Fruit fly (Drosophila melanogaster): ENCODE measurements around the gene dac.
A peak's percentile ranks its signal among the peaks of the same experiment; 100 is the strongest.

The dac gene

DNA sequence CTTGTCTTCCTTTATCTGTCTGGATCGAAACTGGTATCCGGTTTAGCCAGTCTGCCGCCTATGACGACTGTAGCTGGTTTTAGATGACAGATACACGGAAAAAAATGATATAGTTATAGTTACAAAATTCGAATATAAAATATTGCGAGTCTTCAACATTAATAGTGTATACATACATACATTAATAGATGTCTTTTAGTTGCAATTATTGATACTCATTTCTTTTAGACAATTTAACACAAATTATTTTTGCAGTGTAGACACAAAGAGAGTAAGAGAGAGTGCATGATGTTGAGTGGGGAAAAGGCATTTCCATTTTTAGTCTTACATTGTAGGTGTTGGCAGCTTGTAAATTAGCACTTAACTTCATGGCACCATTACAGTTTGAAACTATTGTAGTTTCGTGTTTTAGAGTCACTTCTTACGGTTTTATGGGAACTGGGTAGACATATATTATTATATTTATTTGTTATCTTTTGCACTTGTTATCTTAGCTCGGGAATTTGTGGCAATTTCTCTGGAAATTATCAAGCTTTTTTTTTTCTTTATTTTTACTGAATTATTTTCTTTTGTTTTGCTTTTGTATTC is 9.5 kb upstream of the dac start (continued):
- TF ChIP-seq wek (GFP tag; optimal IDR thresholded peaks at IDR 0.05) (peak; percentile 74), sens (GFP tag) (peak; percentile 33), Deaf1 (tag; optimal IDR thresholded peaks at IDR 0.05) (no peak), phol (tag; optimal IDR thresholded peaks at IDR 0.05) (no peak), gcm2 (GFP tag; optimal IDR thresholded peaks at IDR 0.05) (peak; percentile 35), Gug (GFP tag; IDR thresholded peaks at IDR 0.05) (no peak), CG17361 (GFP tag; IDR thresholded peaks at IDR 0.05) (no peak), CG9437 (GFP tag; optimal IDR thresholded peaks at IDR 0.05) (peak; percentile 82), exex (tag; optimal IDR thresholded peaks at IDR 0.05) (no peak), Hr3 (GFP tag; optimal IDR thresholded peaks at IDR 0.05) (peak; percentile 84), CG1603 (tag; optimal IDR thresholded peaks at IDR 0.05) (peak; percentile 96), Lhr (GFP tag; optimal IDR thresholded peaks at IDR 0.05) (peak; percentile 63), stwl (tag; optimal IDR thresholded peaks at IDR 0.05) (no peak), Sox102F (GFP tag; optimal IDR thresholded peaks at IDR 0.05) (peak; percentile 96), mam (GFP tag; optimal IDR thresholded peaks at IDR 0.05) (peak; percentile 40), Gsc (GFP tag; IDR thresholded peaks at IDR 0.05) (no peak), Oaz (GFP tag; IDR thresholded peaks at IDR 0.05) (no peak), org-1 (GFP tag; optimal IDR thresholded peaks at IDR 0.05) (peak; percentile 82), CG17612 (GFP tag; IDR thresholded peaks at IDR 0.05) (no peak), jing (GFP tag; optimal IDR thresholded peaks at IDR 0.05) (peak; percentile 86), CG6272 (GFP tag; IDR thresholded peaks at IDR 0.05) (no peak), CG10979 (tag; optimal IDR thresholded peaks at IDR 0.05) (no peak), nom (GFP tag; optimal IDR thresholded peaks at IDR 0.05) (no peak), Ptx1 (GFP tag; IDR thresholded peaks at IDR 0.05) (peak; percentile 82), gt (GFP tag; IDR thresholded peaks at IDR 0.05) (no peak), cad (GFP tag; optimal IDR thresholded peaks at IDR 0.05) (peak; percentile 48), CG18011 (GFP tag; optimal IDR thresholded peaks at IDR 0.05) (peak; percentile 7), CG18599 (GFP tag; optimal IDR thresholded peaks at IDR 0.05) (no peak), tna (GFP tag; IDR thresholded peaks at IDR 0.05; ENCODE audit: partially characterized antibody) (no peak), ci (GFP tag; IDR thresholded peaks at IDR 0.05) (peak; percentile 96), Hr51 (GFP tag; optimal IDR thresholded peaks at IDR 0.05) (peak; percentile 54 to 93), peb (GFP tag; IDR thresholded peaks at IDR 0.05) (no peak), CG10274 (GFP tag; optimal IDR thresholded peaks at IDR 0.05) (no peak), maf-S (GFP tag; optimal IDR thresholded peaks at IDR 0.05) (peak; percentile 66), Xrp1 (GFP tag; IDR thresholded peaks at IDR 0.05) (no peak), CG7963 (GFP tag; IDR thresholded peaks at IDR 0.05; ENCODE audit: partially characterized antibody) (no peak), CG4707 (GFP tag; optimal IDR thresholded peaks at IDR 0.05) (peak; percentile 95), dm (GFP tag; optimal IDR thresholded peaks at IDR 0.05) (peak; percentile 73), CG1024 (GFP tag; IDR thresholded peaks at IDR 0.05) (no peak), vfl (GFP tag; optimal IDR thresholded peaks at IDR 0.05) (peak; percentile 56), Sin3A (optimal IDR thresholded peaks at IDR 0.05) (no peak), zen (tag; optimal IDR thresholded peaks at IDR 0.05) (no peak), kay (GFP tag; optimal IDR thresholded peaks at IDR 0.05) (no peak), NfI (GFP tag; optimal IDR thresholded peaks at IDR 0.05) (peak; percentile 82), CG8089 (GFP tag; optimal IDR thresholded peaks at IDR 0.05) (peak; percentile 64), aop (GFP tag; IDR thresholded peaks at IDR 0.05) (no peak), CG8359 (GFP tag; optimal IDR thresholded peaks at IDR 0.05; ENCODE audit: borderline replicate concordance) (no peak), CG10321 (GFP tag; IDR thresholded peaks at IDR 0.05) (peak; percentile 42; the same call in 1 of the 2 replicates), hth (optimal IDR thresholded peaks at IDR 0.05) (no peak), Oli (tag; optimal IDR thresholded peaks at IDR 0.05) (peak; percentile 91), stc (GFP tag; IDR thresholded peaks at IDR 0.05) (no peak)

Data from whole organism, embryonic.